Worm (Caenorhabditis elegans) whole organism, mixed stage, embryonic: ENCODE measurements around the gene str-217.
"Not testable (repeated sequence)": the region's sequence is repeated elsewhere in the genome, so short reads cannot be mapped to it uniquely, and the experiment has no call there.

Source experiments
- bed-3 ChIP-seq: fragments of 200-800 bp; sonication (Bioruptor generic); optimal IDR thresholded peaks from 3 replicates; lab custom pipeline; 2018; ENCODE audit warnings: mild to moderate bottlenecking, missing genetic modification characterization, moderate library complexity, missing compliant biosample characterization
- blmp-1 ChIP-seq: fragments of 150-350 bp; optimal IDR thresholded peaks from 2 replicates; lab custom pipeline; 2014; ENCODE audit warnings: missing biosample characterization, missing genetic modification characterization
- ceh-39 ChIP-seq: fragments of 150-350 bp; optimal IDR thresholded peaks from 2 replicates; lab custom pipeline; 2014; ENCODE audit warnings: missing biosample characterization, missing genetic modification characterization
- ceh-43 ChIP-seq: fragments of 200-800 bp; sonication (Bioruptor generic); optimal IDR thresholded peaks from 2 replicates; lab custom pipeline; 2018; ENCODE audit warnings: mild to moderate bottlenecking, missing genetic modification characterization, moderate library complexity, missing compliant biosample characterization
- ceh-83 ChIP-seq: fragments of 200-800 bp; sonication (Bioruptor generic); optimal IDR thresholded peaks from 2 replicates; lab custom pipeline; 2018; ENCODE audit warnings: mild to moderate bottlenecking, missing genetic modification characterization, missing compliant biosample characterization
- ces-1 ChIP-seq: fragments of 150-350 bp; optimal IDR thresholded peaks from 2 replicates; lab custom pipeline; 2014; ENCODE audit warnings: missing biosample characterization, missing genetic modification reagents, missing genetic modification characterization
- cnd-1 ChIP-seq: fragments of 200-800 bp; sonication (Bioruptor generic); optimal IDR thresholded peaks from 2 replicates; lab custom pipeline; 2018; ENCODE audit warnings: mild to moderate bottlenecking, missing genetic modification characterization, missing compliant biosample characterization
- drap-1 ChIP-seq: fragments of 200-800 bp; sonication (Bioruptor generic); optimal IDR thresholded peaks from 3 replicates; lab custom pipeline; 2018; ENCODE audit warnings: mild to moderate bottlenecking, missing genetic modification characterization, missing compliant biosample characterization
- elt-3 ChIP-seq: fragments of 150-350 bp; optimal IDR thresholded peaks from 2 replicates; lab custom pipeline; 2014; ENCODE audit warnings: missing biosample characterization, missing genetic modification characterization
- flh-1 ChIP-seq: fragments of 200-800 bp; sonication (Bioruptor generic); optimal IDR thresholded peaks from 2 replicates; lab custom pipeline; 2018; ENCODE audit warnings: mild to moderate bottlenecking, missing genetic modification characterization, moderate library complexity, missing compliant biosample characterization
- hlh-1 ChIP-seq: fragments of 150-350 bp; optimal IDR thresholded peaks from 2 replicates; lab custom pipeline; 2014; ENCODE audit warnings: missing biosample characterization, missing genetic modification reagents, missing genetic modification characterization
- lin-13 ChIP-seq: fragments of 150-350 bp; optimal IDR thresholded peaks from 2 replicates; lab custom pipeline; 2014; ENCODE audit warnings: missing biosample characterization, missing genetic modification characterization
- lin-32 ChIP-seq: fragments of 200-800 bp; sonication (Bioruptor generic); optimal IDR thresholded peaks from 2 replicates; lab custom pipeline; 2018; ENCODE audit warnings: mild to moderate bottlenecking, missing genetic modification characterization, missing compliant biosample characterization
- mab-5 ChIP-seq: fragments of 150-350 bp; optimal IDR thresholded peaks from 2 replicates; lab custom pipeline; 2014; ENCODE audit warnings: missing biosample characterization, missing genetic modification characterization
- mls-2 ChIP-seq: sonication (generic microtip); optimal IDR thresholded peaks from 2 replicates; lab custom pipeline; 2016; ENCODE audit warnings: mild to moderate bottlenecking, missing genetic modification characterization, moderate library complexity, missing compliant biosample characterization
- nhr-12 ChIP-seq: fragments of 150-350 bp; optimal IDR thresholded peaks from 2 replicates; lab custom pipeline; 2014; ENCODE audit warnings: missing biosample characterization, missing genetic modification characterization
- nhr-28 ChIP-seq: fragments of 150-350 bp; optimal IDR thresholded peaks from 2 replicates; lab custom pipeline; 2014; ENCODE audit warnings: missing biosample characterization, missing genetic modification characterization
- nhr-76 ChIP-seq: sonication (generic microtip); optimal IDR thresholded peaks from 2 replicates; lab custom pipeline; 2017; ENCODE audit warnings: missing biosample characterization, missing genetic modification characterization
- pha-4 ChIP-seq: fragments of 150-350 bp; optimal IDR thresholded peaks from 2 replicates; lab custom pipeline; 2018; ENCODE audit warnings: missing biosample characterization, missing genetic modification reagents, missing genetic modification characterization
- sem-2 ChIP-seq: fragments of 200-800 bp; sonication (Bioruptor generic); optimal IDR thresholded peaks from 2 replicates; lab custom pipeline; 2018; ENCODE audit warnings: mild to moderate bottlenecking, missing genetic modification characterization, missing compliant biosample characterization
- snpc-4 ChIP-seq: fragments of 150-350 bp; optimal IDR thresholded peaks from 2 replicates; lab custom pipeline; 2014; ENCODE audit warnings: missing biosample characterization, missing genetic modification characterization
- unc-39 ChIP-seq: fragments of 150-350 bp; optimal IDR thresholded peaks from 2 replicates; lab custom pipeline; 2014; ENCODE audit warnings: missing biosample characterization, missing genetic modification characterization
- unc-62 ChIP-seq: fragments of 150-350 bp; optimal IDR thresholded peaks from 2 replicates; lab custom pipeline; 2014; ENCODE audit warnings: missing biosample characterization, missing genetic modification reagents, missing genetic modification characterization
- zip-8 ChIP-seq: fragments of 150-350 bp; optimal IDR thresholded peaks from 2 replicates; lab custom pipeline; 2014; ENCODE audit warnings: missing biosample characterization, missing genetic modification characterization
- ztf-11 ChIP-seq: fragments of 150-350 bp; optimal IDR thresholded peaks from 2 replicates; lab custom pipeline; 2014; ENCODE audit warnings: missing biosample characterization, missing genetic modification characterization

Gene str-217

ce11 chrV:16954766-16955165, 45.3 kb downstream of the str-217 start, which contains the start of gene srh-206:
TSS of gene srh-206 (minus strand) at chrV:16954866.
- TF ChIP-seq nhr-28 (tag; lab: Kevin White, UChicago) (no peak), lin-32 (GFP tag; lab: Kevin White, UChicago) (no peak), nhr-76 (tag; lab: Kevin White, UChicago) (no peak), elt-3 (tag; lab: Kevin White, UChicago) (no peak)
- TF ChIP-seq, all 35 proteins: peak for 0

ce11 chrV:16951504-16951903, 48.6 kb downstream of the str-217 start, which contains the start of gene clec-238:
TSS of gene clec-238 (plus strand) at chrV:16951804.
- TF ChIP-seq blmp-1 (tag; lab: Kevin White, UChicago), result no peak
- TF ChIP-seq ces-1 (GFP tag; lab: Kevin White, UChicago), result no peak
- TF ChIP-seq ceh-83 (GFP tag; lab: Kevin White, UChicago), result no peak
- no peak for TF ChIP-seq nhr-76 (tag; lab: Kevin White, UChicago)
- TF ChIP-seq ceh-39 (tag; lab: Kevin White, UChicago), result no peak
- TF ChIP-seq elt-3 (tag; lab: Kevin White, UChicago), result no peak
- TF ChIP-seq zip-8 (tag; lab: Kevin White, UChicago), result no peak
- no peak for TF ChIP-seq cnd-1 (tag; lab: Kevin White, UChicago)
- TF ChIP-seq unc-62 (GFP tag; lab: Kevin White, UChicago), result no peak
- TF ChIP-seq snpc-4 (tag; lab: Kevin White, UChicago), result no peak
- TF ChIP-seq bed-3 (GFP tag; lab: Kevin White, UChicago), result no peak
- TF ChIP-seq flh-1 (GFP tag; lab: Kevin White, UChicago), result no peak
- TF ChIP-seq mls-2 (tag; lab: Kevin White, UChicago), result no peak
- no peak for TF ChIP-seq drap-1 (GFP tag; lab: Kevin White, UChicago)
- TF ChIP-seq ztf-11 (tag; lab: Kevin White, UChicago), result no peak
- no peak for TF ChIP-seq nhr-12 (tag; lab: Kevin White, UChicago)

- TF ChIP-seq lin-13 (tag; lab: Kevin White, UChicago) (no peak), mls-2 (tag; lab: Kevin White, UChicago) (no peak), ces-1 (GFP tag; lab: Kevin White, UChicago) (no peak), ceh-83 (GFP tag; lab: Kevin White, UChicago) (no peak), ceh-39 (tag; lab: Kevin White, UChicago) (no peak), mab-5 (tag; lab: Kevin White, UChicago) (no peak), hlh-1 (no peak), snpc-4 (tag; lab: Kevin White, UChicago) (no peak), lin-32 (GFP tag; lab: Kevin White, UChicago) (no peak), elt-3 (tag; lab: Kevin White, UChicago) (no peak), unc-39 (tag; lab: Kevin White, UChicago) (no peak), drap-1 (GFP tag; lab: Kevin White, UChicago) (no peak), cnd-1 (tag; lab: Kevin White, UChicago) (no peak), ceh-43 (no peak), nhr-28 (tag; lab: Kevin White, UChicago) (no peak), nhr-76 (tag; lab: Kevin White, UChicago) (no peak), sem-2 (GFP tag; lab: Kevin White, UChicago) (no peak), pha-4 (tag; lab: Kevin White, UChicago) (no peak), nhr-12 (tag; lab: Kevin White, UChicago) (no peak), ztf-11 (tag; lab: Kevin White, UChicago) (no peak)
These were observed 50.1 kb downstream of the str-217 start for ce11 chrV:16950036-16950435.

- TF ChIP-seq ces-1 (GFP tag; lab: Kevin White, UChicago); bed-3 (GFP tag; lab: Kevin White, UChicago); mab-5 (tag; lab: Kevin White, UChicago): not testable (repeated sequence)
These were observed 50.5 kb downstream of the str-217 start, which contains the start of gene fbxa-111 for ce11 chrV:16949609-16950008. TSS of gene fbxa-111 (minus strand) at chrV:16949709.
